Fruit fly (Drosophila melanogaster): ENCODE results near the gene CG12259.

The CG12259 gene

DNA sequence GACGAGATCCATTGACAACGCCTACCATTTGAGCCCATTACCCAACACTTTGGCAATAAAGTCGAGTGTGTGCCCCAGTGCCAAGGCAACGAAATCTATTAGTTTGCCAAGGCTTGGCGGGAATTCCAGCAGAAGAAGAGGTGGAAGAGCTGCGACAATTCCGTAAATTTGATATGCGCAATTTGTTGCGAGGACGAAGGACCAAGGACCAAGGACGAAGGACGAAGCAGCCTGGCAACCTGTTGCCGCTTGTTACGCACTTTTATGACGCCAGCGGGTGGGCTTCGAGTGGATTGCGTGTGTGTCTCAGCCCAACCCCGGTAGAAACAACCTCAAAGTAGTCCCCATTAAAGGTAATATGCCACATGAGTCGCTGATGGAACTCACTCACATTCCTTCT, 32.8 kb downstream of the CG12259 start:
- TF ChIP-seq CG34367 (tag; optimal IDR thresholded peaks at IDR 0.05), result no peak
- no peak for TF ChIP-seq CG9948 (tag; optimal IDR thresholded peaks at IDR 0.05)

- no peak for TF ChIP-seq CG34367 (tag; optimal IDR thresholded peaks at IDR 0.05)
- TF ChIP-seq CG10348 (GFP tag; IDR thresholded peaks at IDR 0.05), result no peak
- TF ChIP-seq CG12605 (GFP tag; IDR thresholded peaks at IDR 0.05), result no peak
- TF ChIP-seq Snoo (tag; optimal IDR thresholded peaks at IDR 0.05), result no peak
- TF ChIP-seq EcR (GFP tag; optimal IDR thresholded peaks at IDR 0.05), result no peak
- TF ChIP-seq CG13204 (GFP tag; optimal IDR thresholded peaks at IDR 0.05), result no peak
- no peak for TF ChIP-seq D1 (tag; optimal IDR thresholded peaks at IDR 0.05)
- no peak for TF ChIP-seq fd96Ca (GFP tag; IDR thresholded peaks at IDR 0.05)
- TF ChIP-seq Ets98B (GFP tag; IDR thresholded peaks at IDR 0.05), result no peak
- TF ChIP-seq CG14655 (GFP tag; optimal IDR thresholded peaks at IDR 0.05), result no peak
Measured at dm6 chr3R:27872290-27872689, 48.6 kb downstream of the CG12259 start, which contains the start of gene CG12426. Gene CG12426 (minus strand): TSS chr3R:27872390.
